Fruit fly (Drosophila melanogaster) ovary, adult (tissue): ENCODE results near the gene CG11980.

Source experiments
- CG17801 ChIP-seq: fragments of 200-800 bp; optimal IDR thresholded peaks from 2 replicates; lab custom pipeline; 2019; ENCODE audit warnings: missing biosample characterization, mild to moderate bottlenecking, missing genetic modification characterization, moderate library complexity; ENCODE audit not compliant: partially characterized antibody

The CG11980 gene

DNA sequence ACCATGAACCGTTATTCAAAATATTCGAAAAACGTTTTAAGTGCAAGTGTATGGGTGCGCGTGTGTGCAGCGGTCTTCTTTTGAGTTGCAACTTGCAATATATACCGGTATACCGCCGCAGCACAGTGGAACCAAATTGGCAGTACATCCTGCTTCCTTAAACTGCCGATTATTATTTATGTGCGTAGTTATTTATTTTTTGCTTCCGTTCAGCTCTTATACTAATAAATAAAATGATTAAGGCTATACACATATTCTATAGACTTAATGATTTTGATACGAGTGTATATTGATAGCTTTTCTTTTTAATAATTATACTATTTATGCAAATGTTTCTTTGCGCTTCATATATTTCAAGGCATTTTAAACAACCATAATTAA is 33.9 kb upstream of the CG11980 start:
- TF ChIP-seq CG17801 (GFP tag; lab: Kevin White, UChicago), result no peak

DNA sequence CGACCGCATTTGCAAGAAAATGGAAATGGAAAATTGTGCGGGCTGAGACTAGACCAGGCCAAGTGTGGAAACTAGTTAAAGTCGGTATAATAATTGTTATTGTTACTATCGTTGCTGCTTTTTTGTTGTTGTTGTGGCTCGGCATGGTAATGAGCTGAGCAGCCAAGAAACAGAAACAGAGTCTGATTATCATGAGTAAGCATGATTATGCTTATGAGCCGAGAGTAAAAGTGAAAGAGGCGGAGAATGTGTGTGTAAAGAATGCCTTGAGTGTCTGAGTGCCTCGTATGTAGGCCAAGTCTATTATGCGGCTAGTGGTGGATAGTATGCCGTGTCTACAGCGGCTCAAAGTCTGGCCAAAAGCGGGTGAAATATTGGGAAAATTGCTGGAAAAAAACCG is 33.1 kb upstream of the CG11980 start:
- no peak for TF ChIP-seq CG17801 (GFP tag; lab: Kevin White, UChicago)

DNA sequence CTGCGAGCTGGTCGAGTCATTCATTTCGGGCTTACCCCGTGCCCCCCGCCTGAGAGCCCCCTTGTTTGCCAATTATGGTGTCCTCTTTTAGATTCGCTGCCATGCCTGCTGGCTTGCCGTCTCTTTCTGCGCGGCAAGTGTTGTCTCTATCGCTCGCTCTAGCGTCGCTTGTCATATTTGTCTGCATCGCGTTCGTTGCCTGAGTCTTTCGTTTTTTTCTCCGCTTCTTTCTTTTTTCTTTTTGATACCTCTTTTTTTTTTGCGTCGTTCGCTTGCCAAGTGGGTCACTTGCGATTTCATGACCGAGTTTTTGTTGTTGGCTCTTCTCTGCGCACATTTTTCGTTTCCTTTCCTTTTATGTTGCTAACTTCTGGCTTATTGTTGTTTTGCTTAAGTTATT is 32.0 kb upstream of the CG11980 start:
- no peak for TF ChIP-seq CG17801 (GFP tag; lab: Kevin White, UChicago)

DNA sequence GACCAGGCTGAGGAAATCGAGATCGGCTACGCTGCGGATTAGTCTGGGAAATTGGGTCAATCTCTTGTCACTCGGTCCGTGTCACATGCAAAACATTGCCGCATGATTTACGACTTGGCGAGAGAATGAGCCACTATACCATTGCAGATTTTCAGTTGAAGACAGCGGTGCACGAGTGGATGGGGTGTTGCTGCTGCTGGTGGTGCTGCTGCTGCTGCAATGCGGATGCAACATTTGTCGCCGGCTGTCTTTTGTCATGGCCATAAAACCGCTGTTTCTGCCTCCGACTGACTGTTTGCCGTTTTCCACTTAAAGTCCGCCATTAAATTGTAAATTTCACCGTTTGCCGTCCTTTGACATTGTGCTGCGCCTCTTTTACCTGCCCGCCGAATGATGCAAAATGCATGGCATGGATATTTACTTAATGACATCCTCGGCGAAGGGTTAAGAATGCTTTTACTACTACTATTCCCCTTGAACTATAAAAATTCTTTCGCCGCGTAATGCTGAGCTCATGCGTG is 27.7 kb upstream of the CG11980 start:
- TF ChIP-seq CG17801 (GFP tag; lab: Kevin White, UChicago), result no peak

DNA sequence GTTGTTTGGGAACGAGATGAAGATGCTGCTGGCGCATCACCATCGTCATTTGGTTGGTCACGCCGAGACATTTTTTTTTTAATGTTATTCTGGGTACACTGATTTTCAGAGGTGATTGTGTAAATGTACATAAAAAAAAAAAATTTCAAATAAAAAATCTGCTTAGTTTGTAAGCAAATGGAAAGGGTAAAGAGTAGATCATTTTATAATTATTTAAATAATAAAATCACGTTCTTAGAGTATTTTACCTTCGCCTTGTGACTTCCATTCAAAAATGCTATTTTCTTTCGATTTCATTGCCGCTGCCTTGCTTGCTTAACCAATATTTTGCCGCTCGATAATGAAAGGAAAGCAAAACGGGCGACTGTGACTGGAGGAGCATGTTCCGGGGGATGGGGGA is 25.0 kb upstream of the CG11980 start:
- no peak for TF ChIP-seq CG17801 (GFP tag; lab: Kevin White, UChicago)

DNA sequence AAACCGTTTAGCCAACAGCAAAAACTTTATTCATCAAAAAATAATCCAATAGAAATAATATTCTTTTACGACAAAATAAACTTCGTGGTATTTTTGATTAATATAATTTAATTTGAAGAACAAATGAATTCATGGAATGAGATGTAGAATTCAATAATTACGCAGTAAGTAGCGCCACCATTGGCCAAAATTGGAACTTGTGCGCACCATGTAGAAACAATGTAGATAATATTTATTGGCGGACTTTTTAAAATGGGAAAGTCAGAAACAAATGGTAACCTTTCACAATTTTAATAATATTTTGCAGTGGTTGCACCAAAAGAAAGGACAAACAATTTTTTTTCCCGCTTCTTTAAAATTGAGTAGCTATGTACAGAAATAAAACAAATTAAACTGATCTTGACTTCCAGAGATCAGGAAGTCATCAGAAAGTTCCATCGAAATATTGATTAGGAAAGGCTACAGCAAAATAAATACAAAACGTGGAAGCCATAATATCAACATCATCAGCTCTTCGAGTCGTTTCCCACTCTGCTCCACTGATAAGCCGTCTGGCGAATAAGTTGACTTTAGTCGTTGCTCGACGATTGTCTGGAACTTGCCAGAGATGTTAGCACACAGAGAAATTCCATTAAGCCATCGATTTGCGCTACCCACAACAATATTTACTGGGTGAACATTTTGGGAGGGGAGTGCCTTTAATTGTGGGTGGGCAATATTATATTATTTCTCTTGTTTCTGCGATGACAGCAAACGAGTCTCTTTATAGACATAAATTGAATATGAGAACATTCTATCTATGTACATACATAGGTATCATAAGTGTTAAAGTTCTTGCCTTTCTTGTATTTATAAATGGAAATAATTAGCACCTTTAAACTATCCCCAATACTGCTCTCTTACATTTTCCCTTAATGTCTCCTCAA is 23.7 kb upstream of the CG11980 start:
- no peak for TF ChIP-seq CG17801 (GFP tag; lab: Kevin White, UChicago)

DNA sequence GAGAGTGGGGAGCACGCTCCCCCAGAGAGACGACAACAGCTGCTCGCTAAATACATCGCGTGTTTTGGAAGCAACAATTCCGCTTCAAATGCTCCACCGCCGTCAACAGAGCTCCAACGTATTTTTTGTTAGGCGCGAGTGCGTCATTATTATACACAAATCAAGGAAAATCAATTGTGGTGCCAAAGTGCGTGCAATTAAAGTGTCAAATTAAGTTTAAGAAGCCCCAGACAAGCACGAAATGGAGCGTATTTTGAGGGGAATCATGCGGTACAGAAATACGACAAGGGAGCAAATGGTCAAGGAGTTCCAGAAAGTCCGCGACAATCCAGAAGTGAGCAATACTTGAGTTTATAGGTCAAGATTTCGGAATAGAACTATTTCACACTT is 23.0 kb upstream of the CG11980 start, which contains the start of gene CAHbeta:
TSS of gene CAHbeta (plus strand) at position 85 of the 390 bp plus-strand sequence.
- peak; percentile 72 for TF ChIP-seq CG17801 (GFP tag; lab: Kevin White, UChicago)

DNA sequence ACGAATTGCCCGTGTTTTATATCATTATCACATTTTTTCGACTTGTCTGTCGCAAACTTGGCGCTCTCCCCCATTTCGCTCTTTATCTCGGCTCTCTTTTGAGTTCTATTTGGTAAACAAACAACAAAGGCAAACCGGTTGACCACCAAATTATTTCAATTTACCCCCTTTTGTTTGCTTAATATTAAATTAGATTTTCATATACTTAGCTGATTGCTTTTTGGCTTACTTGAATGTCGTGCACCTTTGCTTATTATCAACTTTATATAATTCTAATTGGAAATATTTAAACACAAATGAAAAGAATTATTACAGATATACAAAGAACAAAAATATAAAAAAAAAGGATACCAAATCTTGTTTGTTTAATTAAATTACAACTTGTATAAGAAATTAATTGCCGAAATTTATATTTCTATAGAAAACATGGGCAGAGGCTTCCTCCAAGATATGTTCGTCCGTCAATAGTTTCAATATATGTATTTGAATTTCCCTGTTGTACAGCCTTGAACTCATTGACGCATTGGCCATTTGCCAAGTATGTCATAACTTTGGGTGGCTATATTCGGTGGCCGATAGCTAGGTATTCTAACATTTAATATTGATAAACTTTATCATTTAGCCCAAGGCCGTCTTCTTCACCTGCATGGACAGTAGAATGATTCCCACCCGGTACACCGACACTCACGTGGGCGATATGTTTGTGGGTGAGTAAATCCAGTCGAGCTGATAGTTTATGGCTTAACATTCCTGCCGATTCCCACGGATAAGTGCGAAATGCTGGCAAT is 22.4 kb upstream of the CG11980 start:
- TF ChIP-seq CG17801 (GFP tag; lab: Kevin White, UChicago), result no peak

DNA sequence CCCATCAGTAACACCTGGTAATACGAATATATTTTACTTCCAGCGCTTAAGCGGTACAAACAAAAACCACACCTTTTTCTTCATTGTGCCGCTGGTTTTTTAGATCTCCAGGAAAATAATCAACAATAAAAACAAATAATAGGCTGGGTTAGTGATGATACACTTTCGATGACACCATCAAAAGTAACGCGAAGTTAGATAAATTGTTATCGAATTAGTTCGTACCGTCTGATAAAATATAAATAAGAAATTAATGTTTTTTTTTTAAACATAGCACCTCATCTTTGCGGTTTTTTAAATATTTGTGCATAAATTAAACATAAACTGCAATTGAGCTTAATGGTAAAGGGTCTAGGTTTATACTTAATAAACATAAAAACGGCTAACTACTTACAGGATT is 19.7 kb upstream of the CG11980 start, which contains the start of gene RagA-B:
TSS of gene RagA-B (minus strand) at position 175 of the 400 bp plus-strand sequence.
- TF ChIP-seq CG17801 (GFP tag; lab: Kevin White, UChicago), result no peak

DNA sequence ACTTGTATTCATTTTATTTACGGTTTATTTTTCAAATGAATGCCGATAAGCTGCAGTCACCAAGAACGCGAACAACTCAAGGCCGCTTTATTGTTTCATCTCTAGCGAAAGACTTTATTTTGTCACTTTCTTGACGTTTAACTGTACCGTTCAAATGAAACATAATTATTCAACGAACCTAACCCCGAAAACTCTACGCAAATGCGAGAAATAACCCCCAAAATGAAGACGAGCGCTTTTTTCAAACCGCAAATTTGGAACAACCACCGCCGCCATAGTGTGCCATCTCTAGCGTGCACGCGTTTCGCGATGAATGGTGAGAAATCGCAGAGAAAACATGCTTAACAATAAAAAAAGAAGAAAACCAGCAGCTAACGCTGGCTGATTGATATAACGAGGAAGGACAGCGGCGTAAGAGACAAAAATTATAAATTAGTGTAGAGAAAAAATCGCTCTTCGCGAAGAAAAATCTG is 19.2 kb upstream of the CG11980 start, which contains the start of gene CG11970:
TSS of gene CG11970 (plus strand) at position 117 of the 473 bp plus-strand sequence.
- peak; percentile 47 for TF ChIP-seq CG17801 (GFP tag; lab: Kevin White, UChicago)

DNA sequence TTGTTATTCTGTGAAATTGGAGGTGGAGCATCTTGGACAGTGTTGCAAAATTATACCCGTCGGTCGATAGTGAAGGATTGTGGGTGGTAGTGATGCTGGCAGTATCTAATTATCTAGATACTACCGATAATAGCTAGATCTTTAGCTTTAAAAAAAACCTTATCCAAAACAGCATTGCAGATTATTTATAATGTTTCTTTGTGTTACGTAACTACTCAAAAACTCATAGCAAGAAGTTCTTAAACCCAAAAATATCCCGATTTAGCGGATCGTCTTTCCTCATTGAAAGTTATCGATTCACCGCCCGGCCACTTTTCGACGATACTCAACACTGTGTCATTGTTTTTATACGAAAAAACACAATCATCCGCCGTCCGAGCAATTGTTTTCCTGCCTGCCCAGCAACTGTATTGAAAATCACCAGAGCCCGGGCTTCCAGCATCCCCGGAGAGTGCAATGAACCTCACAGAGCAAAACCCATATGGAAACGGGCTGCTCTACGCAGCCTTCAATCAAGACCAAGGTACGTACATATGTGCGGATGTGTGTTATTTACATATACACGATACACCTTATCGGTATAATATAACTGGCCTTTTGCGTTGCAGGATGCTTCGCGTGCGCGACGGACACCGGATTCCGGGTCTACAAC is 10.8 kb upstream of the CG11980 start, which contains the start of gene CG11975:
TSS of gene CG11975 (plus strand) at position 326 of the 652 bp plus-strand sequence.
- TF ChIP-seq CG17801 (GFP tag; lab: Kevin White, UChicago), result peak; percentile 75

DNA sequence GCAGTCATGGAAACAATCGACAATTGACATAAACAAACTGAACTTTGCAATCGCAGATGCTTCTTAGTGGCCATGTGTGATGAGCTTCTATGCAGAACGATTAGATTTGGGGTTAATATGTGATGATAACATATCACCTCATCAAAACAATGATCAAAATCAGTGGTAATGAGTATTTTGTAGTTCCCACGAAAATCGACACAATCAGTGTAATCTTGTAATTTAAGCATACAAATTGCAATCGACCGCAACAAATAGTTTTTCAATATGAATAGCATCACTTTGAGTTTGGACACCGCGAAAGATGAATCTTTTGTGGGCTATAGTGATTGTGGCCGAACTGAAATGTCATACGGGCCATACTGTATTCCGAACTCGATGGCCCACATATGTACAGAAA is 6.4 kb upstream of the CG11980 start, which contains the start of gene CG11977:
TSS of gene CG11977 (plus strand) at position 301 of the 400 bp plus-strand sequence.
- no peak for TF ChIP-seq CG17801 (GFP tag; lab: Kevin White, UChicago)

DNA sequence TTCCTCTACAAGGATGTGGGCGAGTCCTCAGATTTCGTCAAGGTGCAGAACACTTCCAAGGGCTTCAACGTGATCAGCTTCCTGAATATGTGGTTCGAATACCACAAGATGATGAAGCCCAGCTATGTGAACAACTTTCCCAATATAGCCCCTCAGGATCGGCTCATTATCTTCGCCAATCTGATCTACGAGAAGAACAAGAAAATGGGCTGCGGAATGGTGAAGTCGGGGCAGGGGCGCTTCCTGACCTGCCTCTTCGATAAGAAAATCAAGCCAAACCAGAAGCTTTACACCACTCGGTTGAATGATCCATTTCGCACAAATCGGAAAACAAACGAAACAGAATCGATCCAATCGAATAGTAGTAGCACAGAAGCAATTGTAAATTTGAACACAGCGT is 5.6 kb upstream of the CG11980 start:
- no peak for TF ChIP-seq CG17801 (GFP tag; lab: Kevin White, UChicago)

DNA sequence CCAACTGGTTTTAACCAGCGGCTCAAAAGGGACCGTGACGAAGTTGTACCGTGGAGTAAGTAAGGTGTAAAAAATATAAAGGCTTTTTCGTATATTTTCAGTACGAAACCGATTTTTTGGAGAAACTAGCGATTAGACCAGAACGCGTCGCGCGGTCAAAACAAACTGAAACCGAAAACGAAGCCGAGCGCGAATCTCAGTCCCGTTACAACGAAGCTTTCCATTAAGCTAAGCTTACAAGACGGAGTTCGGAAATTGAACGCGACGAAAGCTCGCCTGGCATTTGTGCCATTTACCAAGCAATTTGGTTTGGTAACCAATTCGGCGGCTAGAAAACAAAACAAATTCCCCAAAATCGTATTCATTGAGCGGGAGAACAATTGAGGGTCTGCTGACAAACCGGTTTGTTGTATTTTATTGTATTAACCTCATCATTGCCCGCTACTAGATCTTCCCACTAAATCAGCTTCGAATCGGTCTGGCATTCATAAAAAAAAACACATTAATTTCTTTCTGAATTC is 2.0 kb upstream of the CG11980 start:
- no peak for TF ChIP-seq CG17801 (GFP tag; lab: Kevin White, UChicago)
